Fruit fly (Drosophila melanogaster) whole organism, prepupa: ENCODE results near the gene RagA-B.

ENCODE experiments used
- Blimp-1 ChIP-seq: fragments of 200-800 bp; sonication (Bioruptor generic); optimal IDR thresholded peaks from 3 replicates; lab custom pipeline; 2017; ENCODE audit warnings: missing biosample characterization, missing genetic modification characterization, mild to moderate bottlenecking, moderate library complexity, missing genetic modification reagents
- CG10669 ChIP-seq: fragments of 200-800 bp; sonication (Bioruptor generic); optimal IDR thresholded peaks from 3 replicates; lab custom pipeline; 2018; ENCODE audit warnings: missing biosample characterization, mild to moderate bottlenecking, missing genetic modification characterization, moderate library complexity
- CG1621 ChIP-seq: fragments of 200-800 bp; sonication (Bioruptor generic); optimal IDR thresholded peaks from 3 replicates; lab custom pipeline; 2018; ENCODE audit warnings: missing biosample characterization, mild to moderate bottlenecking, missing genetic modification characterization
- CG32006 ChIP-seq: fragments of 200-800 bp; sonication (Bioruptor generic); optimal IDR thresholded peaks from 3 replicates; lab custom pipeline; 2017; ENCODE audit warnings: missing biosample characterization, mild to moderate bottlenecking, missing genetic modification characterization
- CG3919 ChIP-seq: fragments of 200-800 bp; sonication (Bioruptor generic); optimal IDR thresholded peaks from 3 replicates; lab custom pipeline; 2016; ENCODE audit warnings: missing biosample characterization, missing genetic modification characterization
- CG4318 ChIP-seq: fragments of 200-800 bp; sonication (Bioruptor generic); optimal IDR thresholded peaks from 3 replicates; lab custom pipeline; 2017; ENCODE audit warnings: missing biosample characterization, mild to moderate bottlenecking, missing genetic modification characterization
- CG6163 ChIP-seq: fragments of 200-800 bp; sonication (Bioruptor generic); IDR thresholded peaks from 3 replicates; pipeline ENCODE4 v1.3.6; 2022; ENCODE audit warnings: missing biosample characterization, missing genetic modification characterization
- CG6276 ChIP-seq: fragments of 200-800 bp; sonication (Bioruptor generic); optimal IDR thresholded peaks from 2 replicates; lab custom pipeline; 2017; ENCODE audit warnings: missing biosample characterization, mild to moderate bottlenecking, missing genetic modification characterization
- CG6792 ChIP-seq: fragments of 200-800 bp; sonication (Bioruptor generic); optimal IDR thresholded peaks from 3 replicates; lab custom pipeline; 2016; ENCODE audit warnings: missing biosample characterization, missing genetic modification characterization
- CG6808 ChIP-seq: fragments of 200-800 bp; sonication (Bioruptor generic); optimal IDR thresholded peaks from 3 replicates; lab custom pipeline; 2017; ENCODE audit warnings: missing biosample characterization, missing genetic modification characterization, mild to moderate bottlenecking, moderate library complexity, missing genetic modification reagents
- CG7368 ChIP-seq: fragments of 200-800 bp; sonication (Bioruptor generic); optimal IDR thresholded peaks from 3 replicates; lab custom pipeline; 2016; ENCODE audit warnings: missing biosample characterization, missing genetic modification characterization
- CG8119 ChIP-seq: fragments of 200-800 bp; sonication (Bioruptor generic); IDR thresholded peaks from 3 replicates; pipeline ENCODE4 v1.3.6; 2022; ENCODE audit warnings: missing biosample characterization, missing genetic modification characterization
- CG8319 ChIP-seq: fragments of 200-800 bp; sonication (Bioruptor generic); optimal IDR thresholded peaks from 3 replicates; lab custom pipeline; 2016; ENCODE audit warnings: missing biosample characterization, missing genetic modification characterization
- CG8632 ChIP-seq: fragments of 200-800 bp; sonication (Bioruptor generic); optimal IDR thresholded peaks from 3 replicates; lab custom pipeline; 2016; ENCODE audit warnings: missing biosample characterization, missing genetic modification characterization
- CG9139 ChIP-seq: fragments of 200-800 bp; sonication (Bioruptor generic); optimal IDR thresholded peaks from 3 replicates; lab custom pipeline; 2017; ENCODE audit warnings: missing biosample characterization, mild to moderate bottlenecking, missing genetic modification characterization
- Eip93F ChIP-seq: fragments of 200-800 bp; sonication (Bioruptor generic); optimal IDR thresholded peaks from 2 replicates; lab custom pipeline; 2016; ENCODE audit warnings: missing biosample characterization, mild to moderate bottlenecking, missing genetic modification characterization
- Ets21C ChIP-seq: fragments of 200-800 bp; sonication (Bioruptor generic); optimal IDR thresholded peaks from 3 replicates; lab custom pipeline; 2016; ENCODE audit warnings: missing biosample characterization, missing genetic modification characterization
- Ets96B ChIP-seq: fragments of 200-800 bp; optimal IDR thresholded peaks from 2 replicates; lab custom pipeline; 2019; ENCODE audit warnings: missing biosample characterization, mild to moderate bottlenecking, missing genetic modification characterization, moderate library complexity
- Gug ChIP-seq: fragments of 200-800 bp; sonication (Bioruptor generic); IDR thresholded peaks from 2 replicates; pipeline ENCODE4 v1.3.6; 2022; ENCODE audit warnings: missing biosample characterization, missing genetic modification characterization
- Hr38 ChIP-seq: sonication (Bioruptor generic); optimal IDR thresholded peaks from 2 replicates; lab custom pipeline; 2016; ENCODE audit warnings: missing biosample characterization, missing genetic modification characterization
- Lpt ChIP-seq: fragments of 200-800 bp; sonication (Bioruptor generic); optimal IDR thresholded peaks from 3 replicates; lab custom pipeline; 2016; ENCODE audit warnings: missing biosample characterization, missing genetic modification characterization
- OdsH ChIP-seq: fragments of 200-800 bp; sonication (Bioruptor generic); optimal IDR thresholded peaks from 3 replicates; lab custom pipeline; 2016; ENCODE audit warnings: missing biosample characterization, missing genetic modification characterization
- Smox ChIP-seq: fragments of 200-800 bp; sonication (Bioruptor generic); optimal IDR thresholded peaks from 3 replicates; lab custom pipeline; 2016; ENCODE audit warnings: missing biosample characterization, missing genetic modification characterization
- Sox102F ChIP-seq: fragments of 200-800 bp; sonication (Bioruptor generic); optimal IDR thresholded peaks from 2 replicates; lab custom pipeline; 2016; ENCODE audit warnings: missing biosample characterization, mild to moderate bottlenecking, missing genetic modification characterization
- Sox14 ChIP-seq: fragments of 200-800 bp; sonication (Bioruptor generic); optimal IDR thresholded peaks from 3 replicates; lab custom pipeline; 2016; ENCODE audit warnings: missing biosample characterization, missing genetic modification characterization
- Sox15 ChIP-seq: fragments of 200-800 bp; sonication (Bioruptor generic); optimal IDR thresholded peaks from 3 replicates; lab custom pipeline; 2016; ENCODE audit warnings: missing biosample characterization, missing genetic modification characterization
- achi ChIP-seq: fragments of 200-800 bp; sonication (Bioruptor generic); optimal IDR thresholded peaks from 3 replicates; lab custom pipeline; 2016; ENCODE audit warnings: missing biosample characterization, missing genetic modification characterization
- acj6 ChIP-seq: fragments of 200-800 bp; sonication (Bioruptor generic); optimal IDR thresholded peaks from 3 replicates; lab custom pipeline; 2016; ENCODE audit warnings: missing biosample characterization, missing genetic modification characterization
- cyc ChIP-seq: fragments of 200-800 bp; sonication (Bioruptor generic); optimal IDR thresholded peaks from 3 replicates; lab custom pipeline; 2016; ENCODE audit warnings: missing biosample characterization, missing genetic modification characterization
- dac ChIP-seq: fragments of 200-800 bp; sonication (Bioruptor generic); optimal IDR thresholded peaks from 2 replicates; lab custom pipeline; 2017; ENCODE audit warnings: missing biosample characterization, mild to moderate bottlenecking, missing genetic modification characterization
- dsx ChIP-seq: fragments of 200-800 bp; optimal IDR thresholded peaks from 3 replicates; lab custom pipeline; 2019; ENCODE audit warnings: missing biosample characterization, mild to moderate bottlenecking, missing genetic modification characterization, moderate library complexity; ENCODE audit not compliant: poor library complexity, severe bottlenecking
- eg ChIP-seq: fragments of 200-800 bp; sonication (Bioruptor generic); IDR thresholded peaks from 3 replicates; pipeline ENCODE4 v1.3.6; 2022; ENCODE audit warnings: missing biosample characterization, missing genetic modification characterization
- esn ChIP-seq: fragments of 200-800 bp; sonication (Bioruptor generic); optimal IDR thresholded peaks from 2 replicates; lab custom pipeline; 2016; ENCODE audit warnings: missing biosample characterization, mild to moderate bottlenecking, missing genetic modification characterization, moderate library complexity
- fd59A ChIP-seq: fragments of 200-800 bp; sonication (Bioruptor generic); optimal IDR thresholded peaks from 2 replicates; lab custom pipeline; 2017; ENCODE audit warnings: missing biosample characterization, mild to moderate bottlenecking, missing genetic modification characterization, missing genetic modification reagents
- fd85E ChIP-seq: fragments of 200-800 bp; sonication (Bioruptor generic); optimal IDR thresholded peaks from 3 replicates; lab custom pipeline; 2016; ENCODE audit warnings: missing biosample characterization, missing genetic modification characterization
- fkh ChIP-seq: fragments of 200-800 bp; sonication (Bioruptor generic); optimal IDR thresholded peaks from 3 replicates; lab custom pipeline; 2017; ENCODE audit warnings: missing biosample characterization, mild to moderate bottlenecking, missing genetic modification characterization, moderate library complexity
- lz ChIP-seq: fragments of 200-800 bp; sonication (Bioruptor generic); optimal IDR thresholded peaks from 3 replicates; lab custom pipeline; 2016; ENCODE audit warnings: missing biosample characterization, missing genetic modification characterization
- net ChIP-seq: fragments of 200-800 bp; sonication (Bioruptor generic); optimal IDR thresholded peaks from 3 replicates; lab custom pipeline; 2016; ENCODE audit warnings: missing biosample characterization, missing genetic modification characterization
- pdm3 ChIP-seq: fragments of 200-800 bp; sonication (Bioruptor generic); optimal IDR thresholded peaks from 3 replicates; lab custom pipeline; 2016; ENCODE audit warnings: missing biosample characterization, missing genetic modification characterization
- spab ChIP-seq: fragments of 200-800 bp; sonication (Bioruptor generic); optimal IDR thresholded peaks from 2 replicates; lab custom pipeline; 2017; ENCODE audit warnings: missing biosample characterization, mild to moderate bottlenecking, missing genetic modification characterization, missing genetic modification reagents
- ss ChIP-seq, 2 experiments: fragments of 200-800 bp; sonication (Bioruptor generic); optimal IDR thresholded peaks; 2 replicates in 1 of 2; 3 replicates in 1 of 2; lab custom pipeline; 2017 to 2018; ENCODE audit warnings: mild to moderate bottlenecking in 2 of 2, missing biosample characterization in 2 of 2, missing genetic modification characterization in 2 of 2, moderate library complexity in 1 of 2
- topi ChIP-seq: fragments of 200-800 bp; sonication (Bioruptor generic); optimal IDR thresholded peaks from 3 replicates; lab custom pipeline; 2016; ENCODE audit warnings: missing biosample characterization, missing genetic modification characterization

Gene RagA-B

dm6 chr3R:8947757-8948428, 36.2 kb downstream of the RagA-B start (continued):
- TF ChIP-seq CG6163 (GFP tag; lab: Robert Waterston, UW) (0 out of 3 replicates have a peak, but pooled peaks have one; percentile 19), CG6276 (peak; percentile 60), CG6792 (GFP tag; lab: Kevin White, UChicago) (no peak), CG1621 (tag; lab: Kevin White, UChicago) (no peak), CG8319 (GFP tag; lab: Kevin White, UChicago) (no peak), fd85E (GFP tag; lab: Kevin White, UChicago) (no peak), OdsH (GFP tag; lab: Kevin White, UChicago) (peak; percentile 32), Sox15 (GFP tag; lab: Kevin White, UChicago) (no peak), Ets21C (GFP tag; lab: Kevin White, UChicago) (no peak), Blimp-1 (GFP tag; lab: Kevin White, UChicago) (no peak), net (no peak), Sox102F (GFP tag; lab: Kevin White, UChicago) (no peak), Ets96B (peak; percentile 2), Smox (GFP tag; lab: Kevin White, UChicago) (no peak), acj6 (GFP tag; lab: Kevin White, UChicago) (no peak), achi (peak; percentile 29), topi (GFP tag; lab: Kevin White, UChicago) (no peak)

- TF ChIP-seq cyc (GFP tag; lab: Kevin White, UChicago) (no peak), fkh (GFP tag; lab: Kevin White, UChicago) (no peak), CG8319 (GFP tag; lab: Kevin White, UChicago) (no peak), eg (GFP tag; lab: Robert Waterston, UW) (no peak), CG10669 (GFP tag; lab: Kevin White, UChicago) (no peak), net (no peak), CG8632 (GFP tag; lab: Kevin White, UChicago) (no peak), fd59A (GFP tag; lab: Kevin White, UChicago) (no peak)
Measured at dm6 chr3R:8946429-8946828, 37.7 kb downstream of the RagA-B start.

dm6 chr3R:8945502-8946324, 38.4 kb downstream of the RagA-B start:
- peak; percentile 89 for TF ChIP-seq Smox (GFP tag; lab: Kevin White, UChicago)
- peak; percentile 94 for TF ChIP-seq achi
- peak; percentile 93 for TF ChIP-seq CG8632 (GFP tag; lab: Kevin White, UChicago)
- peak; percentile 83 for TF ChIP-seq CG10669 (GFP tag; lab: Kevin White, UChicago)
- TF ChIP-seq Hr38 (GFP tag; lab: Kevin White, UChicago), result no peak
- TF ChIP-seq topi (GFP tag; lab: Kevin White, UChicago), result peak; percentile 91
- TF ChIP-seq CG9139 (GFP tag; lab: Kevin White, UChicago), result peak; percentile 86
- peak; percentile 84 for TF ChIP-seq CG4318
- TF ChIP-seq CG7368, result peak; percentile 80
- peak; percentile 88 for TF ChIP-seq pdm3 (GFP tag; lab: Kevin White, UChicago)
- peak; percentile 93 for TF ChIP-seq net
- peak; percentile 80 for TF ChIP-seq cyc (GFP tag; lab: Kevin White, UChicago)
- TF ChIP-seq dsx, result peak; percentile 90
- TF ChIP-seq CG6276, result peak; percentile 91
- TF ChIP-seq CG3919 (GFP tag; lab: Kevin White, UChicago), result peak; percentile 92
- peak; percentile 78 for TF ChIP-seq Blimp-1 (GFP tag; lab: Kevin White, UChicago)
- peak; percentile 82 for TF ChIP-seq spab (GFP tag; lab: Kevin White, UChicago)
- peak; percentile 96 for TF ChIP-seq CG8119
- peak; percentile 95 for TF ChIP-seq CG32006 (GFP tag; lab: Kevin White, UChicago)
- TF ChIP-seq Sox14 (GFP tag; lab: Kevin White, UChicago), result peak; percentile 84
- TF ChIP-seq esn (GFP tag; lab: Kevin White, UChicago), result peak; percentile 93
- peak; percentile 88 for TF ChIP-seq dac
- TF ChIP-seq acj6 (GFP tag; lab: Kevin White, UChicago), result peak; percentile 89
- peak; percentile 84 for TF ChIP-seq lz
- TF ChIP-seq Gug (GFP tag; lab: Robert Waterston, UW), result peak; percentile 72
- peak; percentile 89 to 92 for TF ChIP-seq ss (GFP tag; optimal IDR thresholded peaks at IDR 0.05; lab: Kevin White, UChicago)
- TF ChIP-seq Lpt (GFP tag; lab: Kevin White, UChicago), result peak; percentile 77
- peak; percentile 55 for TF ChIP-seq CG8319 (GFP tag; lab: Kevin White, UChicago)
- TF ChIP-seq fkh (GFP tag; lab: Kevin White, UChicago), result peak; percentile 43
- TF ChIP-seq CG6808, result peak; percentile 91
- peak; percentile 81 for TF ChIP-seq Eip93F (GFP tag; lab: Kevin White, UChicago)
